Fruit fly (Drosophila melanogaster) whole organism, embryonic: ENCODE results near the gene MED18.

Experiments
- Bgb ChIP-seq: fragments of 200-800 bp; sonication (Bioruptor generic); IDR thresholded peaks from 2 replicates; pipeline ENCODE4 v1.3.6; 2022; ENCODE audit warnings: missing biosample characterization, missing genetic modification characterization; ENCODE audit not compliant: partially characterized antibody
- CG10543 ChIP-seq: fragments of 200-800 bp; sonication (Bioruptor generic); optimal IDR thresholded peaks from 3 replicates; lab custom pipeline; 2017; ENCODE audit warnings: missing biosample characterization, mild to moderate bottlenecking, missing genetic modification characterization, moderate library complexity
- CG13123 ChIP-seq: fragments of 200-800 bp; sonication (Bioruptor generic); optimal IDR thresholded peaks from 2 replicates; lab custom pipeline; 2016; ENCODE audit warnings: missing biosample characterization, missing genetic modification characterization
- CG13894 ChIP-seq: fragments of 200-800 bp; sonication (Bioruptor generic); optimal IDR thresholded peaks from 3 replicates; lab custom pipeline; 2018; ENCODE audit warnings: missing biosample characterization, mild to moderate bottlenecking, missing genetic modification characterization, moderate library complexity
- CG14441 ChIP-seq: fragments of 200-800 bp; sonication (Bioruptor generic); IDR thresholded peaks from 2 replicates; pipeline ENCODE4 v1.3.6; 2022; ENCODE audit warnings: missing biosample characterization, missing genetic modification characterization
- CG14667 ChIP-seq: fragments of 200-800 bp; sonication (Bioruptor generic); IDR thresholded peaks from 2 replicates; pipeline ENCODE4 v1.3.6; 2022; ENCODE audit warnings: missing biosample characterization, missing genetic modification characterization
- CG17186 ChIP-seq: fragments of 200-800 bp; sonication (Bioruptor generic); optimal IDR thresholded peaks from 3 replicates; lab custom pipeline; 2017; ENCODE audit warnings: missing biosample characterization, missing genetic modification reagents, missing genetic modification characterization
- CG17385 ChIP-seq: fragments of 200-800 bp; sonication (Bioruptor generic); optimal IDR thresholded peaks from 3 replicates; lab custom pipeline; 2018; ENCODE audit warnings: missing biosample characterization, mild to moderate bottlenecking, missing genetic modification characterization
- CG1792 ChIP-seq: fragments of 200-800 bp; sonication (Bioruptor generic); optimal IDR thresholded peaks from 2 replicates; lab custom pipeline; 2016; ENCODE audit warnings: missing biosample characterization, missing genetic modification characterization
- CG18599 ChIP-seq: fragments of 200-800 bp; sonication (Bioruptor generic); optimal IDR thresholded peaks from 3 replicates; lab custom pipeline; 2017; ENCODE audit warnings: missing biosample characterization, missing genetic modification characterization, mild to moderate bottlenecking, moderate library complexity, missing genetic modification reagents
- CG4404 ChIP-seq: fragments of 200-800 bp; sonication (Bioruptor generic); IDR thresholded peaks from 2 replicates; pipeline ENCODE4 v1.3.6; 2022; ENCODE audit warnings: missing biosample characterization, missing genetic modification characterization
- CG6175 ChIP-seq: fragments of 200-800 bp; sonication (Bioruptor generic); IDR thresholded peaks from 3 replicates; pipeline ENCODE4 v1.3.6; 2022; ENCODE audit warnings: missing biosample characterization, missing genetic modification characterization
- CG7372 ChIP-seq: fragments of 200-800 bp; sonication (Bioruptor generic); IDR thresholded peaks from 2 replicates; pipeline ENCODE4 v1.3.6; 2022; ENCODE audit warnings: missing biosample characterization, missing genetic modification characterization
- CG7963 ChIP-seq: fragments of 200-800 bp; sonication (Bioruptor generic); IDR thresholded peaks from 3 replicates; pipeline ENCODE4 v1.3.6; 2022; ENCODE audit warnings: missing biosample characterization, missing genetic modification characterization; ENCODE audit not compliant: partially characterized antibody
- CG8290 ChIP-seq, 3 experiments: fragments of 200-800 bp; sonication (Bioruptor generic); optimal IDR thresholded peaks; 2 replicates each; lab custom pipeline; 2016 to 2019; ENCODE audit warnings: missing biosample characterization in 3 of 3, missing genetic modification characterization in 3 of 3, mild to moderate bottlenecking in 2 of 3, moderate library complexity in 1 of 3
- CG8478 ChIP-seq: fragments of >200 bp; optimal IDR thresholded peaks from 2 replicates; lab custom pipeline; 2018
- CG8765 ChIP-seq: fragments of 200-800 bp; sonication (Bioruptor generic); IDR thresholded peaks from 2 replicates; pipeline ENCODE4 v1.3.6; 2022; ENCODE audit warnings: missing biosample characterization, missing genetic modification characterization
- CkIIα-i1 ChIP-seq: fragments of 200-800 bp; sonication (Bioruptor generic); IDR thresholded peaks from 2 replicates; pipeline ENCODE4 v1.3.6; 2022; ENCODE audit warnings: missing biosample characterization, missing genetic modification characterization
- D ChIP-seq, 2 experiments: fragments of 200-800 bp in 1 of 2; fragments of >200 bp in 1 of 2; sonication (Bioruptor generic) in 1 of 2; optimal IDR thresholded peaks; 2 replicates in 1 of 2; 3 replicates in 1 of 2; lab custom pipeline; 2017; ENCODE audit warnings: mild to moderate bottlenecking in 1 of 2, missing biosample characterization in 1 of 2, missing genetic modification characterization in 1 of 2, missing genetic modification reagents in 1 of 2
- Dbx ChIP-seq: fragments of 200-800 bp; sonication (Bioruptor generic); IDR thresholded peaks from 3 replicates; pipeline ENCODE4 v1.3.6; 2022; ENCODE audit warnings: missing biosample characterization, missing genetic modification characterization
- Dll ChIP-seq: fragments of 200-800 bp; sonication (Bioruptor generic); IDR thresholded peaks from 4 replicates; pipeline ENCODE4 v1.3.6; 2022; ENCODE audit warnings: missing biosample characterization, missing genetic modification characterization; ENCODE audit not compliant: partially characterized antibody
- Eip74EF ChIP-seq, 2 experiments: fragments of 200-800 bp in 1 of 2; fragments of >200 bp in 1 of 2; sonication (Bioruptor generic) in 1 of 2; optimal IDR thresholded peaks; 2 replicates each; lab custom pipeline; 2017 to 2019; ENCODE audit warnings: missing biosample characterization in 2 of 2, missing genetic modification characterization in 2 of 2, mild to moderate bottlenecking in 1 of 2, moderate library complexity in 1 of 2
- Ets97D ChIP-seq: fragments of 200-800 bp; sonication (Bioruptor generic); optimal IDR thresholded peaks from 3 replicates; lab custom pipeline; 2016; ENCODE audit warnings: missing biosample characterization, missing genetic modification characterization
- Fer3 ChIP-seq: fragments of 200-800 bp; sonication (Bioruptor generic); optimal IDR thresholded peaks from 2 replicates; lab custom pipeline; 2018; ENCODE audit warnings: missing biosample characterization, mild to moderate bottlenecking, missing genetic modification characterization, moderate library complexity
- Gug ChIP-seq: fragments of 200-800 bp; sonication (Bioruptor generic); IDR thresholded peaks from 4 replicates; pipeline ENCODE4 v1.3.6; 2022; ENCODE audit warnings: missing biosample characterization, missing genetic modification characterization
- H2.0 ChIP-seq: fragments of 200-800 bp; sonication (Bioruptor generic); IDR thresholded peaks from 2 replicates; pipeline ENCODE4 v1.3.6; 2022; ENCODE audit warnings: missing biosample characterization, missing genetic modification characterization
- Hand ChIP-seq: fragments of 200-800 bp; sonication (Bioruptor generic); optimal IDR thresholded peaks from 2 replicates; lab custom pipeline; 2017; ENCODE audit warnings: mild to moderate bottlenecking, missing biosample characterization, missing genetic modification reagents, missing genetic modification characterization
- HmgD ChIP-seq: fragments of 200-800 bp; sonication (Bioruptor generic); optimal IDR thresholded peaks from 3 replicates; lab custom pipeline; 2016; ENCODE audit warnings: missing biosample characterization, missing genetic modification characterization
- Mad ChIP-seq: fragments of 200-800 bp; sonication (Bioruptor generic); optimal IDR thresholded peaks from 2 replicates; lab custom pipeline; 2016; ENCODE audit warnings: missing biosample characterization, missing genetic modification characterization
- Mes4 ChIP-seq: fragments of 200-800 bp; sonication (Bioruptor generic); optimal IDR thresholded peaks from 2 replicates; lab custom pipeline; 2016; ENCODE audit warnings: missing biosample characterization, missing genetic modification characterization
- Neu2 ChIP-seq: fragments of 200-800 bp; sonication (Bioruptor generic); optimal IDR thresholded peaks from 3 replicates; lab custom pipeline; 2016; ENCODE audit warnings: missing biosample characterization, missing genetic modification characterization, borderline replicate concordance
- Pdp1 ChIP-seq, 2 experiments: fragments of 200-800 bp; sonication (Bioruptor generic); optimal IDR thresholded peaks; 3 replicates each; lab custom pipeline; 2016; ENCODE audit warnings: missing biosample characterization in 2 of 2, missing genetic modification characterization in 2 of 2, mild to moderate bottlenecking in 1 of 2, moderate library complexity in 1 of 2
- Stat92E ChIP-seq, 3 experiments: fragments of >200 bp in 2 of 3; fragments of 200-800 bp in 1 of 3; sonication (Bioruptor generic) in 1 of 3; optimal IDR thresholded peaks; 2 replicates each; lab custom pipeline; 2017 to 2019; ENCODE audit warnings: missing biosample characterization in 3 of 3, missing genetic modification characterization in 3 of 3, mild to moderate bottlenecking in 1 of 3, moderate library complexity in 1 of 3
- YL-1 ChIP-seq: fragments of 200-800 bp; sonication (Bioruptor generic); optimal IDR thresholded peaks from 3 replicates; lab custom pipeline; 2017; ENCODE audit warnings: missing biosample characterization, mild to moderate bottlenecking, missing genetic modification characterization
- ac ChIP-seq: fragments of 200-800 bp; sonication (Bioruptor generic); optimal IDR thresholded peaks from 3 replicates; lab custom pipeline; 2017; ENCODE audit warnings: missing biosample characterization, mild to moderate bottlenecking, missing genetic modification characterization
- aop ChIP-seq: fragments of 200-800 bp; sonication (Bioruptor generic); IDR thresholded peaks from 2 replicates; pipeline ENCODE4 v1.3.6; 2022; ENCODE audit warnings: missing biosample characterization, missing genetic modification characterization
- ap ChIP-seq: fragments of 200-800 bp; sonication (Bioruptor generic); IDR thresholded peaks from 2 replicates; pipeline ENCODE4 v1.3.6; 2022; ENCODE audit warnings: missing biosample characterization, missing genetic modification characterization
- az2 ChIP-seq: fragments of 200-800 bp; sonication (Bioruptor generic); optimal IDR thresholded peaks from 3 replicates; lab custom pipeline; 2016; ENCODE audit warnings: missing biosample characterization, missing genetic modification characterization
- dmrt11E ChIP-seq: fragments of 200-800 bp; sonication (Bioruptor generic); optimal IDR thresholded peaks from 3 replicates; lab custom pipeline; 2018; ENCODE audit warnings: missing biosample characterization, mild to moderate bottlenecking, missing genetic modification characterization, moderate library complexity
- her ChIP-seq: fragments of 200-800 bp; sonication (Bioruptor generic); optimal IDR thresholded peaks from 2 replicates; lab custom pipeline; 2016; ENCODE audit warnings: missing biosample characterization, missing genetic modification characterization
- hth ChIP-seq: fragments of >200 bp; optimal IDR thresholded peaks from 2 replicates; lab custom pipeline; 2017; ENCODE audit warnings: inconsistent platforms
- ind ChIP-seq: fragments of 200-800 bp; sonication (Bioruptor generic); optimal IDR thresholded peaks from 3 replicates; lab custom pipeline; 2016; ENCODE audit warnings: missing biosample characterization, missing genetic modification characterization
- kni ChIP-seq: fragments of 200-800 bp; sonication (Bioruptor generic); optimal IDR thresholded peaks from 3 replicates; lab custom pipeline; 2017; ENCODE audit warnings: mild to moderate bottlenecking, missing biosample characterization, missing genetic modification reagents, missing genetic modification characterization
- mld ChIP-seq: fragments of 200-800 bp; sonication (Bioruptor generic); IDR thresholded peaks from 3 replicates; pipeline ENCODE4 v1.3.6; 2022; ENCODE audit warnings: missing biosample characterization, missing genetic modification characterization; ENCODE audit not compliant: partially characterized antibody
- phol ChIP-seq: fragments of 200-800 bp; sonication (Bioruptor generic); optimal IDR thresholded peaks from 3 replicates; lab custom pipeline; 2018; ENCODE audit warnings: missing biosample characterization, mild to moderate bottlenecking, missing genetic modification characterization, moderate library complexity
- row ChIP-seq: fragments of 200-800 bp; sonication (Bioruptor generic); IDR thresholded peaks from 3 replicates; pipeline ENCODE4 v1.3.6; 2022; ENCODE audit warnings: missing biosample characterization, missing genetic modification characterization
- run ChIP-seq: fragments of 200-800 bp; sonication (Bioruptor generic); optimal IDR thresholded peaks from 3 replicates; lab custom pipeline; 2018; ENCODE audit warnings: missing biosample characterization, mild to moderate bottlenecking, missing genetic modification characterization
- sim ChIP-seq: fragments of 200-800 bp; sonication (Bioruptor generic); IDR thresholded peaks from 2 replicates; pipeline ENCODE4 v1.3.6; 2022; ENCODE audit warnings: missing biosample characterization, missing genetic modification characterization
- wor ChIP-seq: fragments of 200-800 bp; sonication (Bioruptor generic); IDR thresholded peaks from 2 replicates; pipeline ENCODE4 v1.3.6; 2022; ENCODE audit warnings: missing biosample characterization, missing genetic modification characterization
- z ChIP-seq: fragments of 200-800 bp; sonication (Bioruptor generic); IDR thresholded peaks from 3 replicates; pipeline ENCODE4 v1.3.6; 2022; ENCODE audit warnings: missing biosample characterization, missing genetic modification characterization

Gene MED18

dm6 chrX:1849914-1850313 lies 15.8 kb upstream of the MED18 start (continued):
- TF ChIP-seq Hand (GFP tag; lab: Kevin White, UChicago) (peak; percentile 92), H2.0 (peak; percentile 74), CG8765 (GFP tag; lab: Robert Waterston, UW) (no peak), Mad (GFP tag; lab: Kevin White, UChicago) (peak; percentile 49), z (no peak), CG17186 (GFP tag; lab: Kevin White, UChicago) (no peak), CG10543 (GFP tag; lab: Kevin White, UChicago) (peak; percentile 91), Eip74EF (GFP tag; optimal IDR thresholded peaks at IDR 0.05; lab: Kevin White, UChicago) (peak in 1 of 2 experiments; percentile 76), Stat92E (GFP tag; optimal IDR thresholded peaks at IDR 0.05; lab: Kevin White, UChicago) (no peak), CkIIα-i1 (GFP tag; lab: Robert Waterston, UW) (no peak), hth (no peak), aop (GFP tag; lab: Robert Waterston, UW) (no peak), CG1792 (GFP tag; lab: Kevin White, UChicago) (peak; percentile 58), Gug (GFP tag; lab: Robert Waterston, UW) (peak; percentile 72; the same call in 3 of the 4 replicates), CG8478 (lab: Kevin White, UChicago) (no peak), ac (GFP tag; lab: Kevin White, UChicago) (peak; percentile 6), CG13123 (peak; percentile 61), Neu2 (GFP tag; lab: Kevin White, UChicago) (no peak), kni (no peak), Fer3 (tag; lab: Kevin White, UChicago) (peak; percentile 93), CG8290 (GFP tag; optimal IDR thresholded peaks at IDR 0.05; lab: Kevin White, UChicago) (no peak), CG8290 (tag; optimal IDR thresholded peaks at IDR 0.05; lab: Kevin White, UChicago) (peak in 1 of 2 experiments; percentile 88), sim (GFP tag; lab: Robert Waterston, UW) (peak; percentile 43; the same call in 1 of the 2 replicates), Bgb (no peak), CG14667 (peak; percentile 58; the same call in 1 of the 2 replicates), CG6175 (0 out of 3 replicates have a peak, but pooled peaks have one; percentile 43), CG7963 (no peak), row (GFP tag; lab: Robert Waterston, UW) (peak; percentile 94), D (optimal IDR thresholded peaks at IDR 0.05; lab: Kevin White, UChicago) (no peak), D (GFP tag; optimal IDR thresholded peaks at IDR 0.05; lab: Kevin White, UChicago) (peak; percentile 64), CG13894 (peak; percentile 93), ap (GFP tag; lab: Robert Waterston, UW) (no peak), Dbx (GFP tag; lab: Robert Waterston, UW) (peak; percentile 85), mld (no peak), ind (GFP tag; lab: Kevin White, UChicago) (peak; percentile 87), phol (tag; lab: Kevin White, UChicago) (peak; percentile 81), CG4404 (peak; percentile 41; the same call in 1 of the 2 replicates), her (peak; percentile 58), Mes4 (no peak), Dll (GFP tag; lab: Robert Waterston, UW) (no peak), CG18599 (GFP tag; lab: Kevin White, UChicago) (peak; percentile 96), run (tag; lab: Kevin White, UChicago) (peak; percentile 76), YL-1 (GFP tag; lab: Kevin White, UChicago) (peak; percentile 57), Pdp1 (GFP tag; optimal IDR thresholded peaks at IDR 0.05; lab: Kevin White, UChicago) (peak; percentile 74 to 85), HmgD (no peak), az2 (GFP tag; lab: Kevin White, UChicago) (peak; percentile 73), CG17385 (GFP tag; lab: Kevin White, UChicago) (peak; percentile 85), CG14441 (GFP tag; lab: Robert Waterston, UW) (peak; percentile 63), CG7372 (peak; percentile 77), dmrt11E (peak; percentile 59), Ets97D (GFP tag; lab: Kevin White, UChicago) (peak; percentile 35), wor (peak; percentile 43)
